Fruit fly (Drosophila melanogaster): Measurements from ENCODE around the gene CG12239.

Gene CG12239

dm6 chrX:5791840-5792239, at the start of gene CG12239:
TSS of gene CG12239 (plus strand) at chrX:5792140.
- no peak for TF ChIP-seq psq (optimal IDR thresholded peaks at IDR 0.05)
- no peak for TF ChIP-seq Myc (optimal IDR thresholded peaks at IDR 0.05)
- no peak for TF ChIP-seq insv (optimal IDR thresholded peaks at IDR 0.05)
- TF ChIP-seq h (optimal IDR thresholded peaks at IDR 0.05): no peak

- TF ChIP-seq Myc (optimal IDR thresholded peaks at IDR 0.05): no peak
- TF ChIP-seq ttk (optimal IDR thresholded peaks at IDR 0.05): no peak
- no peak for TF ChIP-seq insv (optimal IDR thresholded peaks at IDR 0.05)
- TF ChIP-seq h (optimal IDR thresholded peaks at IDR 0.05): no peak
- TF ChIP-seq Sin3A (optimal IDR thresholded peaks at IDR 0.05): no peak
- no peak for TF ChIP-seq psq (optimal IDR thresholded peaks at IDR 0.05)
Observed at dm6 chrX:5744277-5744846, 47.6 kb upstream of the CG12239 start.

dm6 chrX:5744992-5745732, 46.8 kb upstream of the CG12239 start:
- TF ChIP-seq insv (optimal IDR thresholded peaks at IDR 0.05) (no peak), Sin3A (optimal IDR thresholded peaks at IDR 0.05) (no peak), psq (optimal IDR thresholded peaks at IDR 0.05) (no peak), ttk (optimal IDR thresholded peaks at IDR 0.05) (no peak), Myc (optimal IDR thresholded peaks at IDR 0.05) (no peak), h (optimal IDR thresholded peaks at IDR 0.05) (no peak)

- TF ChIP-seq insv (optimal IDR thresholded peaks at IDR 0.05) (no peak), psq (optimal IDR thresholded peaks at IDR 0.05) (no peak), h (optimal IDR thresholded peaks at IDR 0.05) (no peak), Sin3A (optimal IDR thresholded peaks at IDR 0.05) (no peak), Myc (optimal IDR thresholded peaks at IDR 0.05) (no peak), ttk (optimal IDR thresholded peaks at IDR 0.05) (no peak)
Observed at dm6 chrX:5745840-5746815, 45.8 kb upstream of the CG12239 start.

- no peak for TF ChIP-seq Sin3A (optimal IDR thresholded peaks at IDR 0.05)
- TF ChIP-seq Myc (optimal IDR thresholded peaks at IDR 0.05): no peak
- TF ChIP-seq psq (optimal IDR thresholded peaks at IDR 0.05): no peak
- TF ChIP-seq ttk (optimal IDR thresholded peaks at IDR 0.05): no peak
- TF ChIP-seq h (optimal IDR thresholded peaks at IDR 0.05): no peak
- TF ChIP-seq insv (optimal IDR thresholded peaks at IDR 0.05): no peak
Observed at dm6 chrX:5746864-5747861, 44.8 kb upstream of the CG12239 start, which contains the start of the genes IntS6 and Rtel1. TSS of gene IntS6 (minus strand) at chrX:5747254. TSS of gene Rtel1 (plus strand) at chrX:5747747.

- no peak for TF ChIP-seq ttk (optimal IDR thresholded peaks at IDR 0.05)
- TF ChIP-seq Sin3A (optimal IDR thresholded peaks at IDR 0.05): no peak
- TF ChIP-seq psq (optimal IDR thresholded peaks at IDR 0.05): no peak
- TF ChIP-seq h (optimal IDR thresholded peaks at IDR 0.05): no peak
- TF ChIP-seq insv (optimal IDR thresholded peaks at IDR 0.05): no peak
- TF ChIP-seq Myc (optimal IDR thresholded peaks at IDR 0.05): no peak
Observed at dm6 chrX:5751949-5752348, 40.0 kb upstream of the CG12239 start, which contains the start of gene CG15772. TSS of gene CG15772 (plus strand) at chrX:5752249.

- no peak for TF ChIP-seq ttk (optimal IDR thresholded peaks at IDR 0.05)
- TF ChIP-seq h (optimal IDR thresholded peaks at IDR 0.05): no peak
- TF ChIP-seq Myc (optimal IDR thresholded peaks at IDR 0.05): no peak
- no peak for TF ChIP-seq psq (optimal IDR thresholded peaks at IDR 0.05)
- no peak for TF ChIP-seq insv (optimal IDR thresholded peaks at IDR 0.05)
Observed at dm6 chrX:5752838-5753237, 39.1 kb upstream of the CG12239 start.

dm6 chrX:5754837-5755828, 36.8 kb upstream of the CG12239 start, which contains the start of the genes lin-52 and CG15771:
TSS of gene lin-52 (minus strand) at chrX:5754958.
TSS of gene CG15771 (plus strand) at chrX:5755574.
- TF ChIP-seq ttk (optimal IDR thresholded peaks at IDR 0.05) (no peak), Myc (optimal IDR thresholded peaks at IDR 0.05) (no peak), psq (optimal IDR thresholded peaks at IDR 0.05) (no peak), Sin3A (optimal IDR thresholded peaks at IDR 0.05) (no peak), insv (optimal IDR thresholded peaks at IDR 0.05) (no peak), h (optimal IDR thresholded peaks at IDR 0.05) (no peak)

dm6 chrX:5756146-5756545, 35.8 kb upstream of the CG12239 start:
- no peak for TF ChIP-seq psq (optimal IDR thresholded peaks at IDR 0.05)
- no peak for TF ChIP-seq insv (optimal IDR thresholded peaks at IDR 0.05)
- no peak for TF ChIP-seq Myc (optimal IDR thresholded peaks at IDR 0.05)
- TF ChIP-seq h (optimal IDR thresholded peaks at IDR 0.05): no peak
- TF ChIP-seq Sin3A (optimal IDR thresholded peaks at IDR 0.05): no peak
- TF ChIP-seq ttk (optimal IDR thresholded peaks at IDR 0.05): no peak

All from Kc167 (cell line).